Worm (Caenorhabditis elegans) whole organism, L1 larva: ENCODE data around the gene C05C10.3.
A peak's percentile ranks its signal among the peaks of the same experiment; 100 is the strongest.

ENCODE experiments used
- ceh-63 ChIP-seq: fragments of 200-800 bp; sonication (Bioruptor generic); optimal IDR thresholded peaks from 2 replicates; lab custom pipeline; 2018; ENCODE audit warnings: mild to moderate bottlenecking, missing genetic modification characterization, missing compliant biosample characterization
- nhr-76 ChIP-seq: sonication (generic microtip); optimal IDR thresholded peaks from 2 replicates; lab custom pipeline; 2017; ENCODE audit warnings: missing biosample characterization, missing genetic modification characterization
- nhr-77 ChIP-seq: fragments of 150-350 bp; optimal IDR thresholded peaks from 2 replicates; lab custom pipeline; 2014; ENCODE audit warnings: missing biosample characterization, missing genetic modification characterization
- sox-4 ChIP-seq: sonication (generic microtip); optimal IDR thresholded peaks from 2 replicates; lab custom pipeline; 2016; ENCODE audit warnings: missing genetic modification characterization, missing compliant biosample characterization
- sptf-1 ChIP-seq: fragments of 150-350 bp; optimal IDR thresholded peaks from 2 replicates; lab custom pipeline; 2014; ENCODE audit warnings: missing biosample characterization, missing genetic modification characterization
- unc-62 ChIP-seq: fragments of 150-350 bp; optimal IDR thresholded peaks from 2 replicates; lab custom pipeline; 2014; ENCODE audit warnings: missing biosample characterization, missing genetic modification reagents, missing genetic modification characterization

ce11 chrII:9937611-9938010, 918 bp upstream of the C05C10.3 start:
- TF ChIP-seq nhr-77 (tag; lab: Kevin White, UChicago) (peak; percentile 78), ceh-63 (no peak), sox-4 (tag; lab: Kevin White, UChicago) (no peak), sptf-1 (tag; lab: Kevin White, UChicago) (no peak), nhr-76 (tag; lab: Kevin White, UChicago) (peak; percentile 22), unc-62 (no peak)
